Fruit fly (Drosophila melanogaster) whole organism, embryonic: ENCODE measurements around the gene Arl5.

Experiments used
- Antp ChIP-seq: fragments of 200-800 bp; sonication (Bioruptor generic); optimal IDR thresholded peaks from 3 replicates; lab custom pipeline; 2016; ENCODE audit warnings: missing biosample characterization, missing genetic modification characterization
- Atf-2 ChIP-seq: fragments of 200-800 bp; sonication (Bioruptor generic); optimal IDR thresholded peaks from 2 replicates; lab custom pipeline; 2016; ENCODE audit warnings: missing biosample characterization, missing genetic modification characterization
- CG11398 ChIP-seq: fragments of 200-800 bp; sonication (Bioruptor generic); optimal IDR thresholded peaks from 2 replicates; lab custom pipeline; 2016; ENCODE audit warnings: missing biosample characterization, missing genetic modification characterization
- CG12155 ChIP-seq: fragments of 200-800 bp; sonication (Bioruptor generic); optimal IDR thresholded peaks from 3 replicates; lab custom pipeline; 2016; ENCODE audit warnings: missing biosample characterization, missing genetic modification characterization
- CG13287 ChIP-seq: fragments of 200-800 bp; sonication (Bioruptor generic); IDR thresholded peaks from 2 replicates; pipeline ENCODE4 v1.3.6; 2022; ENCODE audit warnings: missing biosample characterization, missing genetic modification characterization; ENCODE audit not compliant: partially characterized antibody
- CG1603 ChIP-seq: fragments of 200-800 bp; sonication (Bioruptor generic); optimal IDR thresholded peaks from 2 replicates; lab custom pipeline; 2019; ENCODE audit warnings: missing biosample characterization, mild to moderate bottlenecking, missing genetic modification characterization, moderate library complexity
- CG16813 ChIP-seq: fragments of 200-800 bp; sonication (Bioruptor generic); IDR thresholded peaks from 3 replicates; pipeline ENCODE4 v1.3.6; 2022; ENCODE audit warnings: missing biosample characterization, missing genetic modification characterization; ENCODE audit not compliant: partially characterized antibody
- CG17829 ChIP-seq: fragments of 200-800 bp; optimal IDR thresholded peaks from 2 replicates; lab custom pipeline; 2019; ENCODE audit warnings: missing biosample characterization, mild to moderate bottlenecking, missing genetic modification characterization, moderate library complexity
- CG18476 ChIP-seq: fragments of 200-800 bp; sonication (Bioruptor generic); optimal IDR thresholded peaks from 2 replicates; lab custom pipeline; 2016; ENCODE audit warnings: missing biosample characterization, mild to moderate bottlenecking, missing genetic modification characterization
- CG2129 ChIP-seq: fragments of 200-800 bp; sonication (Bioruptor generic); IDR thresholded peaks from 2 replicates; pipeline ENCODE4 v1.3.6; 2022; ENCODE audit warnings: missing biosample characterization, missing genetic modification characterization; ENCODE audit not compliant: partially characterized antibody
- CG31441 ChIP-seq: fragments of 200-800 bp; sonication (Bioruptor generic); IDR thresholded peaks from 2 replicates; pipeline ENCODE4 v1.3.6; 2022; ENCODE audit warnings: missing biosample characterization, missing genetic modification characterization
- CG3281 ChIP-seq: fragments of 200-800 bp; sonication (Bioruptor generic); optimal IDR thresholded peaks from 3 replicates; lab custom pipeline; 2017; ENCODE audit warnings: missing biosample characterization, mild to moderate bottlenecking, missing genetic modification characterization
- CG3995 ChIP-seq: fragments of 200-800 bp; sonication (Bioruptor generic); optimal IDR thresholded peaks from 3 replicates; lab custom pipeline; 2016; ENCODE audit warnings: missing biosample characterization, missing genetic modification characterization
- CG4707 ChIP-seq: fragments of 200-800 bp; sonication (Bioruptor generic); optimal IDR thresholded peaks from 2 replicates; lab custom pipeline; 2018; ENCODE audit warnings: missing biosample characterization, mild to moderate bottlenecking, missing genetic modification characterization, moderate library complexity
- CG4854 ChIP-seq: fragments of 200-800 bp; sonication (Bioruptor generic); optimal IDR thresholded peaks from 2 replicates; lab custom pipeline; 2016; ENCODE audit warnings: missing biosample characterization, missing genetic modification characterization, inconsistent platforms
- CG8924 ChIP-seq: fragments of 200-800 bp; optimal IDR thresholded peaks from 3 replicates; lab custom pipeline; 2019; ENCODE audit warnings: missing biosample characterization, mild to moderate bottlenecking, missing genetic modification characterization, moderate library complexity
- CG9437 ChIP-seq: fragments of 200-800 bp; sonication (Bioruptor generic); optimal IDR thresholded peaks from 2 replicates; lab custom pipeline; 2018; ENCODE audit warnings: missing biosample characterization, mild to moderate bottlenecking, missing genetic modification characterization
- CHES-1-like ChIP-seq: fragments of 200-800 bp; sonication (Bioruptor generic); optimal IDR thresholded peaks from 2 replicates; lab custom pipeline; 2016; ENCODE audit warnings: missing biosample characterization, missing genetic modification characterization
- Dfd ChIP-seq, 2 experiments: fragments of >200 bp; optimal IDR thresholded peaks; 2 replicates each; lab custom pipeline; 2017; ENCODE audit warnings: missing biosample characterization in 2 of 2, missing genetic modification characterization in 2 of 2
- Dll ChIP-seq: fragments of 200-800 bp; sonication (Bioruptor generic); IDR thresholded peaks from 4 replicates; pipeline ENCODE4 v1.3.6; 2022; ENCODE audit warnings: missing biosample characterization, missing genetic modification characterization; ENCODE audit not compliant: partially characterized antibody
- Fer2 ChIP-seq: fragments of 200-800 bp; sonication (Bioruptor generic); optimal IDR thresholded peaks from 2 replicates; lab custom pipeline; 2018; ENCODE audit warnings: missing biosample characterization, mild to moderate bottlenecking, missing genetic modification characterization, moderate library complexity
- Hand ChIP-seq: fragments of 200-800 bp; sonication (Bioruptor generic); optimal IDR thresholded peaks from 2 replicates; lab custom pipeline; 2017; ENCODE audit warnings: mild to moderate bottlenecking, missing biosample characterization, missing genetic modification reagents, missing genetic modification characterization
- HmgD ChIP-seq: fragments of 200-800 bp; sonication (Bioruptor generic); optimal IDR thresholded peaks from 3 replicates; lab custom pipeline; 2016; ENCODE audit warnings: missing biosample characterization, missing genetic modification characterization
- Hr39 ChIP-seq: fragments of >200 bp; optimal IDR thresholded peaks from 2 replicates; lab custom pipeline; 2017
- Lhr ChIP-seq: fragments of 200-800 bp; sonication (Bioruptor generic); optimal IDR thresholded peaks from 3 replicates; lab custom pipeline; 2017; ENCODE audit warnings: mild to moderate bottlenecking, missing biosample characterization, missing genetic modification reagents, missing genetic modification characterization
- Mad ChIP-seq: fragments of 200-800 bp; sonication (Bioruptor generic); optimal IDR thresholded peaks from 2 replicates; lab custom pipeline; 2016; ENCODE audit warnings: missing biosample characterization, missing genetic modification characterization
- Max ChIP-seq: fragments of 200-800 bp; sonication (Bioruptor generic); optimal IDR thresholded peaks from 2 replicates; lab custom pipeline; 2016; ENCODE audit warnings: missing biosample characterization, mild to moderate bottlenecking, missing genetic modification characterization
- Med ChIP-seq: fragments of 200-800 bp; sonication (Bioruptor generic); peaks from one replicate; lab custom pipeline; 2016; ENCODE audit warnings: missing biosample characterization, missing genetic modification characterization, mild to moderate bottlenecking, inconsistent platforms, moderate library complexity
- Mrtf ChIP-seq: fragments of 200-800 bp; sonication (Bioruptor generic); IDR thresholded peaks from 3 replicates; pipeline ENCODE4 v1.3.6; 2022; ENCODE audit warnings: missing biosample characterization, missing genetic modification characterization
- Neu2 ChIP-seq: fragments of 200-800 bp; sonication (Bioruptor generic); optimal IDR thresholded peaks from 3 replicates; lab custom pipeline; 2016; ENCODE audit warnings: missing biosample characterization, missing genetic modification characterization, borderline replicate concordance
- Sin3A ChIP-seq: fragments of >200 bp; optimal IDR thresholded peaks from 2 replicates; lab custom pipeline; 2018
- ap ChIP-seq: fragments of 200-800 bp; sonication (Bioruptor generic); IDR thresholded peaks from 2 replicates; pipeline ENCODE4 v1.3.6; 2022; ENCODE audit warnings: missing biosample characterization, missing genetic modification characterization
- ash1 ChIP-seq: fragments of 200-800 bp; sonication (Bioruptor generic); optimal IDR thresholded peaks from 2 replicates; lab custom pipeline; 2018; ENCODE audit warnings: missing biosample characterization, mild to moderate bottlenecking, missing genetic modification characterization
- corto ChIP-seq: fragments of 200-800 bp; sonication (Bioruptor generic); optimal IDR thresholded peaks from 2 replicates; lab custom pipeline; 2016; ENCODE audit warnings: missing biosample characterization, mild to moderate bottlenecking, missing genetic modification characterization, moderate library complexity
- croc ChIP-seq: fragments of 200-800 bp; sonication (Bioruptor generic); conservative IDR thresholded peaks from 3 replicates; pipeline ENCODE4 v1.3.6; 2022; ENCODE audit warnings: missing biosample characterization, missing genetic modification characterization
- dmrt11E ChIP-seq: fragments of 200-800 bp; sonication (Bioruptor generic); optimal IDR thresholded peaks from 3 replicates; lab custom pipeline; 2018; ENCODE audit warnings: missing biosample characterization, mild to moderate bottlenecking, missing genetic modification characterization, moderate library complexity
- dpn ChIP-seq, 2 experiments: fragments of 200-800 bp; sonication (Bioruptor generic); optimal IDR thresholded peaks; 3 replicates each; lab custom pipeline; 2016; ENCODE audit warnings: missing biosample characterization in 2 of 2, missing genetic modification characterization in 2 of 2
- esg ChIP-seq: fragments of 200-800 bp; sonication (Bioruptor generic); conservative IDR thresholded peaks from 2 replicates; pipeline ENCODE4 v1.3.6; 2022; ENCODE audit warnings: missing biosample characterization, missing genetic modification characterization
- fd3F ChIP-seq: fragments of 200-800 bp; sonication (Bioruptor generic); optimal IDR thresholded peaks from 2 replicates; lab custom pipeline; 2018; ENCODE audit warnings: missing biosample characterization, mild to moderate bottlenecking, missing genetic modification characterization, moderate library complexity
- fu2 ChIP-seq: fragments of 200-800 bp; sonication (Bioruptor generic); optimal IDR thresholded peaks from 2 replicates; lab custom pipeline; 2016; ENCODE audit warnings: missing biosample characterization, missing genetic modification characterization
- gcm2 ChIP-seq: fragments of 200-800 bp; sonication (Bioruptor generic); optimal IDR thresholded peaks from 2 replicates; lab custom pipeline; 2016; ENCODE audit warnings: missing biosample characterization, missing genetic modification characterization
- gsb ChIP-seq: fragments of 200-800 bp; sonication (Bioruptor generic); IDR thresholded peaks from 2 replicates; pipeline ENCODE4 v1.3.6; 2022; ENCODE audit warnings: missing biosample characterization, missing genetic modification characterization
- gt ChIP-seq: fragments of 200-800 bp; sonication (Bioruptor generic); IDR thresholded peaks from 2 replicates; pipeline ENCODE4 v1.3.6; 2022; ENCODE audit warnings: missing biosample characterization, missing genetic modification characterization
- h ChIP-seq: fragments of >200 bp; optimal IDR thresholded peaks from 2 replicates; lab custom pipeline; 2017
- lilli ChIP-seq: fragments of 200-800 bp; sonication (Bioruptor generic); optimal IDR thresholded peaks from 3 replicates; lab custom pipeline; 2016; ENCODE audit warnings: missing biosample characterization, missing genetic modification characterization
- nmo ChIP-seq: fragments of 200-800 bp; sonication (Bioruptor generic); optimal IDR thresholded peaks from 2 replicates; lab custom pipeline; 2018; ENCODE audit warnings: missing biosample characterization, mild to moderate bottlenecking, missing genetic modification characterization, moderate library complexity
- peb ChIP-seq: fragments of 200-800 bp; sonication (Bioruptor generic); IDR thresholded peaks from 2 replicates; pipeline ENCODE4 v1.3.6; 2022; ENCODE audit warnings: missing biosample characterization, missing genetic modification characterization
- rib ChIP-seq: fragments of 200-800 bp; sonication (Bioruptor generic); IDR thresholded peaks from 2 replicates; pipeline ENCODE4 v1.3.6; 2022; ENCODE audit warnings: missing biosample characterization, missing genetic modification characterization
- seq ChIP-seq: fragments of 200-800 bp; sonication (Bioruptor generic); IDR thresholded peaks from 2 replicates; pipeline ENCODE4 v1.3.6; 2022; ENCODE audit warnings: missing biosample characterization, missing genetic modification characterization
- wek ChIP-seq: fragments of 200-800 bp; sonication (Bioruptor generic); optimal IDR thresholded peaks from 3 replicates; lab custom pipeline; 2018; ENCODE audit warnings: missing biosample characterization, mild to moderate bottlenecking, missing genetic modification characterization, moderate library complexity
- yki ChIP-seq: fragments of >200 bp; optimal IDR thresholded peaks from 3 replicates; lab custom pipeline; 2018

Gene Arl5

dm6 chr3L:8289336-8290258 is 10.0 kb downstream of the Arl5 start, which contains the start of gene cert (continued):
- no peak for TF ChIP-seq Atf-2 (GFP tag; lab: Kevin White, UChicago)
- TF ChIP-seq Max (GFP tag; lab: Kevin White, UChicago) = peak; percentile 25
- no peak for TF ChIP-seq fd3F
- TF ChIP-seq CHES-1-like (GFP tag; lab: Kevin White, UChicago) = peak; percentile 42
- TF ChIP-seq esg = no peak
- TF ChIP-seq CG1603 (tag; lab: Kevin White, UChicago) = peak; percentile 38
- TF ChIP-seq CG9437 = no peak
- TF ChIP-seq CG4707 = no peak
- TF ChIP-seq Fer2 (tag; lab: Kevin White, UChicago) = no peak
- no peak for TF ChIP-seq CG18476 (GFP tag; lab: Kevin White, UChicago)
- TF ChIP-seq CG31441 (GFP tag; lab: Robert Waterston, UW) = no peak
- TF ChIP-seq Hr39 = no peak
- TF ChIP-seq ash1 (GFP tag; lab: Kevin White, UChicago) = no peak
- peak; percentile 16 for TF ChIP-seq CG12155
- peak; percentile 92 for TF ChIP-seq Dll (GFP tag; lab: Robert Waterston, UW)
- peak; percentile 31 for TF ChIP-seq CG4854 (GFP tag; lab: Kevin White, UChicago)
- TF ChIP-seq lilli = peak; percentile 48
- TF ChIP-seq gt (GFP tag; lab: Robert Waterston, UW) = no peak
- TF ChIP-seq HmgD (GFP tag; lab: Kevin White, UChicago) = peak; percentile 6
- no peak for TF ChIP-seq CG3281 (GFP tag; lab: Kevin White, UChicago)
- no peak for TF ChIP-seq Dfd (GFP tag; optimal IDR thresholded peaks at IDR 0.05; lab: Kevin White, UChicago)
- peak; percentile 81 for TF ChIP-seq Med (GFP tag; lab: Kevin White, UChicago)
- TF ChIP-seq dmrt11E (tag; lab: Kevin White, UChicago) = no peak
- no peak for TF ChIP-seq peb
- peak; percentile 36 for TF ChIP-seq CG17829
- no peak for TF ChIP-seq croc (GFP tag; lab: Robert Waterston, UW)
- peak; percentile 37 for TF ChIP-seq Lhr (GFP tag; lab: Kevin White, UChicago)
- TF ChIP-seq yki (lab: Kevin White, UChicago) = no peak
- TF ChIP-seq wek = no peak
- peak; percentile 94 for TF ChIP-seq CG13287 (GFP tag; lab: Robert Waterston, UW)
- no peak for TF ChIP-seq CG8924 (tag; lab: Kevin White, UChicago)
- no peak for TF ChIP-seq gsb (GFP tag; lab: Robert Waterston, UW)
- TF ChIP-seq Neu2 (GFP tag; lab: Kevin White, UChicago) = no peak
- TF ChIP-seq Sin3A (lab: Kevin White, UChicago) = peak; percentile 94
- TF ChIP-seq dpn (GFP tag; optimal IDR thresholded peaks at IDR 0.05; lab: Kevin White, UChicago) = peak; percentile 33 to 44
- peak; percentile 89 for TF ChIP-seq CG16813 (GFP tag; lab: Robert Waterston, UW)
- no peak for TF ChIP-seq seq (GFP tag; lab: Robert Waterston, UW)
- TF ChIP-seq rib (GFP tag; lab: Robert Waterston, UW) = no peak
- TF ChIP-seq nmo (GFP tag; lab: Kevin White, UChicago) = peak; percentile 70
- TF ChIP-seq h (lab: Kevin White, UChicago) = no peak
- no peak for TF ChIP-seq CG11398
- TF ChIP-seq Hand (GFP tag; lab: Kevin White, UChicago) = peak; percentile 18
- no peak for TF ChIP-seq Mrtf (GFP tag; lab: Robert Waterston, UW)
- peak; percentile 76 for TF ChIP-seq CG2129 (GFP tag; lab: Robert Waterston, UW)
- no peak for TF ChIP-seq ap (GFP tag; lab: Robert Waterston, UW)
- TF ChIP-seq corto (GFP tag; lab: Kevin White, UChicago) = no peak
- no peak for TF ChIP-seq Antp (GFP tag; lab: Kevin White, UChicago)
- TF ChIP-seq fu2 = no peak
- TF ChIP-seq CG3995 (GFP tag; lab: Kevin White, UChicago) = peak; percentile 37
- no peak for TF ChIP-seq gcm2 (GFP tag; lab: Kevin White, UChicago)
- no peak for TF ChIP-seq Mad (GFP tag; lab: Kevin White, UChicago)
